Worm (Caenorhabditis elegans): ENCODE measurements around the gene T14G10.8.

T14G10.8 gene

DNA sequence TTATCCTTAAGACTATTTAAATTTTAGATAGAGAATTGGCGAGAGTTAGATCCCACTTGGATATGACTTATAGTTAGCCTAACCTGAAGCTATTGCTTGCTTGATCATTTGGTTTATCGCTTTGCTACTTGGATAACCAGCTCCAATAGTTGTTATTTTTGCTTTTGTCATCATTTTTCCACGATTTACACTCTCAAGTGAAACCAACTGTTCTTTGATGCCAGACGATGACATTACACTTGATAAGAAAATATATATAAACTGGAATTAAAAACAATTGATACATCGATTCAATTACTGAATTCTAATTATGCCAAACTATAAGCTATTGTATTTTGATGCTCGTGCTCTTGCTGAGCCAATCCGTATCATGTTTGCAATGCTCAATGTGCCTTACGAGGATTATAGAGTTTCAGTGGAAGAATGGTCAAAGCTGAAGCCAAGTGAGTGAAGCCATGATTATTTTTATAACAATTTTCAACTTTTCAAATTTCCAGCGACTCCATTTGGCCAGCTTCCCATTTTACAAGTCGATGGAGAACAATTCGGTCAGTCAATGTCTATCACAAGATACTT lies 4.8 kb downstream of the T14G10.8 start, which contains the start of the genes gst-2, gst-4 and dhs-12:
Gene gst-2, minus strand, starts transcription at position 132 of the 576 bp plus-strand sequence.
Gene gst-4, plus strand, starts transcription at position 296 of the 576 bp plus-strand sequence.
Gene dhs-12, plus strand, starts transcription at position 526 of the 576 bp plus-strand sequence.
- no peak for TF ChIP-seq hmg-11 (tag; optimal IDR thresholded peaks at IDR 0.05)
- TF ChIP-seq skn-1 (tag; optimal IDR thresholded peaks at IDR 0.05): peak; percentile 43
- no peak for TF ChIP-seq snpc-4 (tag; optimal IDR thresholded peaks at IDR 0.05)

DNA sequence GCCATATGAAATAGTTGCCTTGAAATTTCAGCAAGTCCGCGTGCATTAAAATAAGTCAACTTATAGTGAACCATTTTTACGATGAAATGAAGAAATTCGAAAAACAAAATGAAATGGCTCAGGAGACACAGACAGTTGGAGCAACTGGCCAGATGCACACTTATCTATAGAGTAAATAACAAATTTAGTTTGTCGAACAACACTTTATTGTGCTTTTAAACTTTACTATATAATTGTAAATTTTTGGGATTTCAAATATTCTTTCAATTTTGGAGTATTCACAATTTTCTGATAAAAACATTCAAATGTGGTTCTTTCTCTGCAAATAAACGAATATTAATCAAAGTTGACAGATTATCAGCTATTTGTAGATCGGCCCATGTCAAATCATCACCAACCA lies 6.6 kb downstream of the T14G10.8 start, which contains the start of gene gst-3:
Gene gst-3, minus strand, starts transcription at position 101 of the 400 bp plus-strand sequence.
- TF ChIP-seq fkh-10 (GFP tag; optimal IDR thresholded peaks at IDR 0.05): no peak
- TF ChIP-seq nfya-1 (tag; optimal IDR thresholded peaks at IDR 0.05; ENCODE audit: insufficient read depth): no peak
- TF ChIP-seq pha-4 (tag; optimal IDR thresholded peaks at IDR 0.05): peak; percentile 33
- TF ChIP-seq ceh-82 (tag; optimal IDR thresholded peaks at IDR 0.05): no peak

DNA sequence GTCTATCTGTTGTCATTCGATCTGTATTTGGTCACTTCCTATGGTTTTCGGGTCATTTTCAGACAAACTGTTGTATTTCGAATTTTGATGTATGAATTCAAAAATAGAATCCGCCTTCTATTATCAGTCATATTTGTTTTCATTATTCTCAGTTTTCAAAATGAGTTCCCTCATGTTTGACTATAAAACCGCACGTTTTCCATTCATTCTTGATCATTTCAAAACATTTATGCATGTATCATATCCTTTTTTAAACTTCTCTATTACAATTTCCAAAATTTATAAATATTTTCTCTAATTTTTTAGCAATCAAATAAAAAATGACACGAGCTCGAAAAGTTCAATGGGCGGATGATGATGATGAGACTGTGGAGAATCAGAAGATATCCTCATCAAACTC lies 9.0 kb downstream of the T14G10.8 start, which contains the start of gene K08F4.12:
Gene K08F4.12, plus strand, starts transcription at position 301 of the 400 bp plus-strand sequence.
- TF ChIP-seq nhr-43 (tag; optimal IDR thresholded peaks at IDR 0.05; ENCODE audit: poor library complexity, severe bottlenecking): no peak
- no peak for TF ChIP-seq unc-62 (GFP tag; optimal IDR thresholded peaks at IDR 0.05)
- no peak for TF ChIP-seq R02D3.7 (tag; optimal IDR thresholded peaks at IDR 0.05)
- no peak for TF ChIP-seq nhr-12 (tag; optimal IDR thresholded peaks at IDR 0.05)
- no peak for TF ChIP-seq unc-39 (tag; optimal IDR thresholded peaks at IDR 0.05)
- no peak for TF ChIP-seq ama-1 (optimal IDR thresholded peaks at IDR 0.05)
- no peak for TF ChIP-seq eor-1 (tag; optimal IDR thresholded peaks at IDR 0.05)
- no peak for TF ChIP-seq sea-2 (GFP tag; optimal IDR thresholded peaks at IDR 0.05)
- no peak for TF ChIP-seq ztf-4 (tag; optimal IDR thresholded peaks at IDR 0.05)
- TF ChIP-seq ceh-82 (tag; optimal IDR thresholded peaks at IDR 0.05): no peak
- no peak for TF ChIP-seq nhr-11 (tag; optimal IDR thresholded peaks at IDR 0.05)
- no peak for TF ChIP-seq aly-2 (tag; optimal IDR thresholded peaks at IDR 0.05)
- no peak for TF ChIP-seq skn-1 (tag; optimal IDR thresholded peaks at IDR 0.05)
- TF ChIP-seq lin-15B (tag; optimal IDR thresholded peaks at IDR 0.05): no peak
- TF ChIP-seq nhr-76 (tag; optimal IDR thresholded peaks at IDR 0.05): no peak

DNA sequence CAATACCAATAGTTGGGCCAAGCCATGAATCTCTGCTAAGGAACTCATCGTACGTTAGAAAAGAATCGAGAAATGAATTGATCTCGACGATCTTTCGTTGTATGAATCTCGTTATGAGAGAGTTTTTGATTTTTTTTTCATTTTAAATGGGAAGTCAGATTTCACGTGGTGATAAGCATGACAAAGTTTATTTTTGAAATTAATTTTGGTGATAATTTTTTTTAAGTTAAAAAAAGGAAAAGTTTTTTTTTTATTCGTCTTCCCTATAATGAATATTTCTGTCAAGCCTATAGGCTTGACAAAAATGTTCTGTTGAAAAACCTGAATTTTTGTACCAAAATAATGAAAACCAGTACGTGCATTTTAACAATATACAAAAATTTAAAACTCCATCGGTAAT lies 11.0 kb downstream of the T14G10.8 start, which contains the start of gene K08F4.5:
Gene K08F4.5, minus strand, starts transcription at position 101 of the 400 bp plus-strand sequence.
- TF ChIP-seq ceh-82 (tag; optimal IDR thresholded peaks at IDR 0.05) (no peak), snpc-4 (tag; optimal IDR thresholded peaks at IDR 0.05) (no peak), nhr-67 (tag; optimal IDR thresholded peaks at IDR 0.05) (no peak), lin-39 (tag; optimal IDR thresholded peaks at IDR 0.05) (no peak), nfya-1 (tag; optimal IDR thresholded peaks at IDR 0.05; ENCODE audit: insufficient read depth) (no peak), daf-12 (tag; optimal IDR thresholded peaks at IDR 0.05) (no peak), elt-3 (tag; optimal IDR thresholded peaks at IDR 0.05) (no peak), aly-2 (tag; optimal IDR thresholded peaks at IDR 0.05) (no peak), ZK546.5 (tag; optimal IDR thresholded peaks at IDR 0.05) (no peak), unc-62 (GFP tag; optimal IDR thresholded peaks at IDR 0.05) (no peak), zag-1 (tag; optimal IDR thresholded peaks at IDR 0.05) (no peak), ztf-11 (tag; optimal IDR thresholded peaks at IDR 0.05) (no peak), egl-5 (tag; optimal IDR thresholded peaks at IDR 0.05) (no peak), eor-1 (tag; optimal IDR thresholded peaks at IDR 0.05) (no peak), fos-1 (tag; optimal IDR thresholded peaks at IDR 0.05) (no peak), nhr-237 (tag; optimal IDR thresholded peaks at IDR 0.05) (no peak), ceh-28 (tag; optimal IDR thresholded peaks at IDR 0.05) (no peak)

DNA sequence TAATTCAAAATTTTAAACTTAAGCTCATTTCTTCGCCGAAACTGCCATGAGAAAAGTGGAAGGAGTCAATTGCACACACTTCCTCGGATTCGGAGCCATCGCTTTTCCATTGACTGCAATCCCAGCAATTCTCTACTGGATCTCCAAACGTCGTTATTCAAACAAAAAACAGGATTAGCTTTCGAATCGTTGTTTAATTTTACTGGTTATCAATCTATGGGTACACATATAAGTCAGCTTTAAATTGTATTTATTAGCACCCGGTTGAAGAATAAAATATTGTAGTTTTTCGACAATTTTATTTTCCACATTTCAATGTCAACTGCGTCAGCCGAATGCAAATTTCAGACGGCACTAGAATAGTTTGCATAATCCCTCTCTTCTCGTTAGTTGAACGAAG lies 16.8 kb downstream of the T14G10.8 start, which contains the start of gene glt-3:
Gene glt-3, plus strand, starts transcription at position 301 of the 400 bp plus-strand sequence.
- no peak for TF ChIP-seq mml-1 (tag; optimal IDR thresholded peaks at IDR 0.05)

DNA sequence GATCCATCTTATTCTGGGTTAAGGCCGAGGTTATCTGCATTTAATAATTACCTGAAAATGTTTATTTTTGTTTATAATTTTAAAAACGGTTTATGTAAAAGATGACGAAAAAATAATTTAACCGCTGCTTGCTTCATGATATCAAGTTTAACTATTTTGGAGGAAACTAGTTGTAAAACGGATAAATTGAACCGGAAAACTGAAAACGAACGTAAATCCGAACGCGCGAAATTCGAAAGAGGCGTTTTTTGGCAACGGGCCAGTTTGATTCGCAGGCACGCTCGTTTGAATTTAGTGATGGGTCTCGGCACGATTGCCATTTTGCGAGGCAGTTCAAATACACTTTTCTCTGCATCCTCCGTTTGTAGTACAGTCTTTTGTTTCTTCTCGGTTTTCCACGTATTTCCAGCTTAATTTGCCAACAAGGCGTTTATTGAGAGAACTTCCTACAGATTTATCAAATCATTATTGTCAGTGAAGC lies 17.8 kb downstream of the T14G10.8 start, which contains the start of the genes gtbp-1 and K08F4.3:
Gene gtbp-1, minus strand, starts transcription at position 51 of the 481 bp plus-strand sequence.
Gene K08F4.3, plus strand, starts transcription at position 352 of the 481 bp plus-strand sequence.
- TF ChIP-seq R02D3.7 (tag; optimal IDR thresholded peaks at IDR 0.05) (peak; percentile 20), nfya-1 (tag; optimal IDR thresholded peaks at IDR 0.05; ENCODE audit: insufficient read depth) (peak; percentile 90), ceh-9 (tag; optimal IDR thresholded peaks at IDR 0.05) (no peak), egl-5 (tag; optimal IDR thresholded peaks at IDR 0.05) (peak; percentile 94), fkh-2 (tag; optimal IDR thresholded peaks at IDR 0.05) (no peak), tbx-2 (tag; optimal IDR thresholded peaks at IDR 0.05) (no peak), pha-4 (tag; optimal IDR thresholded peaks at IDR 0.05) (peak; percentile 88), ama-1 (optimal IDR thresholded peaks at IDR 0.05) (peak; percentile 23), ceh-82 (tag; optimal IDR thresholded peaks at IDR 0.05) (peak; percentile 20), lin-39 (tag; optimal IDR thresholded peaks at IDR 0.05) (peak; percentile 77), snpc-4 (tag; optimal IDR thresholded peaks at IDR 0.05) (peak; percentile 42), elt-2 (tag; optimal IDR thresholded peaks at IDR 0.05) (peak; percentile 46), lin-15B (tag; optimal IDR thresholded peaks at IDR 0.05) (peak; percentile 94), nhr-25 (tag; optimal IDR thresholded peaks at IDR 0.05) (peak; percentile 81), elt-3 (tag; optimal IDR thresholded peaks at IDR 0.05) (peak in 1 of 3 experiments; percentile 12), ZK546.5 (tag; optimal IDR thresholded peaks at IDR 0.05) (peak; percentile 51), unc-62 (GFP tag; optimal IDR thresholded peaks at IDR 0.05) (no peak), pqm-1 (tag; optimal IDR thresholded peaks at IDR 0.05) (peak; percentile 28), ceh-28 (tag; optimal IDR thresholded peaks at IDR 0.05) (no peak), nhr-11 (tag; optimal IDR thresholded peaks at IDR 0.05) (no peak), nhr-43 (tag; optimal IDR thresholded peaks at IDR 0.05; ENCODE audit: poor library complexity, severe bottlenecking) (peak; percentile 28)

Data from whole organism, L3 larva.